Worm (Caenorhabditis elegans): ENCODE results near the gene B0416.3.
A peak's percentile ranks its signal among the peaks of the same experiment; 100 is the strongest.

The B0416.3 gene

DNA sequence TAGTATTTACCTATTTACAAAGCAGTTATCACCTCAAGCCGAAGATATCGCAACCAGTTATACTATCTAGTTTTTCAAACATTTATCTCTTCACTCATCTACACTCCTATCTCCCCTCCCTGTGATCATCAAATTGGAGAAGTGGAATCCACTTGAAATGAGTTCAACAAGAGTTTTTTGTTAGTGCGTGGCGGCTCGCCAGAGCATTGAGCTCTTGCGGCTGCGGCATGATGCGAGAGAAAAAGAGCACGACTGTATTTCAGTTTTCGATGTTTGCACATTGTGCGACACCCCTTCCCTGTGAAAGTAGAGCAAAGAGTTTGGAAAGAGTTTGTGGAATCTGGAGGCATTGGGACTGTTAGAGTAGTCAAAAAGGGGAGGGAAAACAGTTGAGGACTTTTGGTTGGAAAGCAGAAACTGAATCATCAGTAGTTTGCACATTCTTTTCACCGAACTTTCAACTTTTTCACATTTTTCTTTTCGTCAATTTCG, 39.3 kb downstream of the B0416.3 start, which contains the start of gene T20B5.2:
Gene T20B5.2, plus strand, starts transcription at position 442 of the 492 bp plus-strand sequence.
- TF ChIP-seq W03F9.2 (tag; optimal IDR thresholded peaks at IDR 0.05) (no peak), dao-5 (tag; optimal IDR thresholded peaks at IDR 0.05) (no peak), him-1 (tag; optimal IDR thresholded peaks at IDR 0.05) (no peak)

DNA sequence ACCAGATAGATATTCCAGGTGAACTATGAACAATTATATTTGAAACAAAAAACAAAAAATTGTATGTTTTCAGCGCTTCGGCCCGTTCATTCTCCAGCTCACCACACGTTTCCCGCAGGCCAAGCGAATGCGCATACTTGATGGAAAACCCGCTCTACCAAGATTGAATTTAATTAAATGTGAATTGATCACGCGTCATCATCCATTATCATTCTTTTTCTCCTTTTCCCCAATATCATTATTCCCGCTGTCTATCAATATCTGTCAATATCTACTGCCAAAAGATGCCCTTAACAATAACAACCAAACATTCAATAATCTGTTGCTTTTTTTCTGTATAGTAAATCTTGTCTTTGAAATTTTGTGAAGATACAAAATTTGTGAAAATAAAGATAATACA, 44.8 kb downstream of the B0416.3 start:
- TF ChIP-seq dao-5 (tag; optimal IDR thresholded peaks at IDR 0.05), result no peak
- no peak for TF ChIP-seq him-1 (tag; optimal IDR thresholded peaks at IDR 0.05)
- no peak for TF ChIP-seq W03F9.2 (tag; optimal IDR thresholded peaks at IDR 0.05)

DNA sequence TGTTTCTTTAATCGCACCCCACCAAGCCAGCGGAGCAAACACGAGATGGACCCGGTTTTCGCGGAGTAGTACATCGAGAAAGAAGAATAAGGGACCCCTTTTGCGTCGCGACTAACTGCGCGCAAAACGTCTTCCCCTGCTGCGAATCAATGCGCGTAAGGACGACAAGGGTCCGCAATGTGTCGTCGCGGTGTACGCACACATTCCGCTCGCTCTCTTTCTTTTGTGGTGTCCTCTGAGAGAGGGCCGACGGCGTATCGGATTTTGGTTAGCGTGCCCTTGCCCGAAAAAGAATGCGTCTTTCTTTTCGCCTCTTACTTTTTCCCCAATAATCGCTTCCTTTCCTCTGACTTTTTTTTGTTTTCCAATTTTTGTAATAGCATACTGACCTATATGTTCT, 46.4 kb downstream of the B0416.3 start:
- TF ChIP-seq him-1 (tag; optimal IDR thresholded peaks at IDR 0.05) (peak; percentile 95), dao-5 (tag; optimal IDR thresholded peaks at IDR 0.05) (no peak)

DNA sequence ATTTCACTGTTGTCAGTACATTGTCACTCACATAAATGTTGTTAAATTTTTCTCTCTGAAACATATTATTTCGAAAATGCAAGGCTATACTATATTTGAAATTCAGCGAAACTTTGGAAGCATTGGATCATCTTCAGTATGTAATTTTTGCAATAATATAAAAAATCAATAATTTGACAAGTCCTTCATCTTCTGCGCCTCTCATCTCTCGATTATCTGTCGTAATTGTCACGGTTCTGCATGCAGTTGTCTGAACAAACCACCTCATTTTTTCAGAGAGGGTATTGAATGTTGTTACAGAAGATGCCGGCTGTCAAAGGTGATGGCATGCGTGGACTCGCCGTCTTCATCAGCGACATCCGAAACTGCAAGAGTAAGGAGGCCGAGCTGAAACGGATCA, 46.9 kb downstream of the B0416.3 start, which contains the start of gene apa-2:
Gene apa-2, plus strand, starts transcription at position 301 of the 400 bp plus-strand sequence.
- TF ChIP-seq W03F9.2 (tag; optimal IDR thresholded peaks at IDR 0.05) (no peak), dao-5 (tag; optimal IDR thresholded peaks at IDR 0.05) (no peak), him-1 (tag; optimal IDR thresholded peaks at IDR 0.05) (no peak)
